Worm (Caenorhabditis elegans) whole organism, early embryonic: ENCODE results near the gene M01F1.8.

Experiments
- ama-1 ChIP-seq: fragments of 150-350 bp; optimal IDR thresholded peaks from 2 replicates; lab custom pipeline; 2014
- hnd-1 ChIP-seq: sonication (generic microtip); optimal IDR thresholded peaks from 2 replicates; lab custom pipeline; 2016; ENCODE audit warnings: missing genetic modification characterization, missing compliant biosample characterization

ce11 chrIII:3505051-3505548, 2.8 kb upstream of the M01F1.8 start, which contains the start of gene lias-1:
- TF ChIP-seq ama-1 (lab: Kevin White, UChicago) (no peak), hnd-1 (tag; lab: Kevin White, UChicago) (no peak)
